Worm (Caenorhabditis elegans) whole organism, early embryonic: ENCODE results near the gene E04F6.15.

Experiments used
- B0310.2 ChIP-seq: sonication (generic microtip); optimal IDR thresholded peaks from 2 replicates; lab custom pipeline; 2016; ENCODE audit warnings: mild to moderate bottlenecking, missing genetic modification characterization, missing compliant biosample characterization
- aly-1 ChIP-seq: sonication (generic microtip); optimal IDR thresholded peaks from 2 replicates; lab custom pipeline; 2016; ENCODE audit warnings: missing genetic modification characterization, missing compliant biosample characterization
- ama-1 ChIP-seq: fragments of 150-350 bp; optimal IDR thresholded peaks from 2 replicates; lab custom pipeline; 2014
- hmbx-1 ChIP-seq: sonication (generic microtip); optimal IDR thresholded peaks from 2 replicates; lab custom pipeline; 2016; ENCODE audit warnings: mild to moderate bottlenecking, missing genetic modification characterization, missing compliant biosample characterization
- pes-1 ChIP-seq: fragments of 200-800 bp; sonication (Bioruptor generic); IDR thresholded peaks from 2 replicates; pipeline ENCODE4 v1.3.6; 2022; ENCODE audit warnings: missing genetic modification reagents, missing genetic modification characterization, missing compliant biosample characterization
- scrt-1 ChIP-seq: fragments of 200-800 bp; sonication (Bioruptor generic); IDR thresholded peaks from 2 replicates; pipeline ENCODE4 v1.3.6; 2022; ENCODE audit warnings: missing genetic modification characterization, missing compliant biosample characterization
- sea-1 ChIP-seq: fragments of 200-800 bp; sonication (Bioruptor generic); conservative IDR thresholded peaks from 2 replicates; pipeline ENCODE4 v1.3.6; 2022; ENCODE audit warnings: missing genetic modification characterization, missing compliant biosample characterization
- tbx-37 ChIP-seq: fragments of 200-800 bp; sonication (Bioruptor generic); conservative IDR thresholded peaks from 2 replicates; pipeline ENCODE4 v1.3.6; 2022; ENCODE audit warnings: missing genetic modification reagents, missing genetic modification characterization, missing compliant biosample characterization

- no peak for TF ChIP-seq tbx-37 (GFP tag; lab: Robert Waterston, UW)
- TF ChIP-seq aly-1, result no peak
- TF ChIP-seq scrt-1, result no peak
- TF ChIP-seq B0310.2 (tag; lab: Kevin White, UChicago), result no peak
- TF ChIP-seq pes-1, result no peak
- TF ChIP-seq ama-1, result no peak
- TF ChIP-seq hmbx-1 (tag; lab: Kevin White, UChicago), result no peak
- no peak for TF ChIP-seq sea-1
These were observed 7.0 kb upstream of the E04F6.15 start, which contains the start of gene E04F6.10 for ce11 chrII:7217047-7217446.
